Worm (Caenorhabditis elegans): ENCODE measurements around the gene clc-33.

- TF ChIP-seq B0310.2 (tag; optimal IDR thresholded peaks at IDR 0.05) (no peak), ama-1 (optimal IDR thresholded peaks at IDR 0.05) (no peak), tbx-37 (GFP tag; conservative IDR thresholded peaks at IDR 0.05) (no peak), hnd-1 (tag; optimal IDR thresholded peaks at IDR 0.05) (no peak)
These were observed 42.8 kb upstream of the clc-33 start for ce11 chrII:797445-797844.

Data from whole organism, early embryonic.